Fruit fly (Drosophila melanogaster) Kc167 (cell line): ENCODE measurements around the gene CG33299.

Experiments
- Myc ChIP-seq: fragments of >200 bp; optimal IDR thresholded peaks from 2 replicates; lab custom pipeline; 2017; ENCODE audit warnings: missing external identifiers
- Sin3A ChIP-seq: fragments of >200 bp; optimal IDR thresholded peaks from 2 replicates; lab custom pipeline; 2018; ENCODE audit warnings: missing external identifiers
- h ChIP-seq: fragments of >200 bp; optimal IDR thresholded peaks from 3 replicates; lab custom pipeline; 2018; ENCODE audit warnings: missing external identifiers
- insv ChIP-seq: fragments of >200 bp; optimal IDR thresholded peaks from 3 replicates; lab custom pipeline; 2018; ENCODE audit warnings: missing external identifiers
- psq ChIP-seq: fragments of >200 bp; optimal IDR thresholded peaks from 2 replicates; lab custom pipeline; 2017; ENCODE audit warnings: missing external identifiers
- ttk ChIP-seq: sonication (Bioruptor generic); optimal IDR thresholded peaks from 2 replicates; lab custom pipeline; 2017; ENCODE audit warnings: missing external identifiers

The CG33299 gene

dm6 chr2L:9625185-9625584, 31.2 kb upstream of the CG33299 start, which contains the start of gene CG31882:
Gene CG31882 (minus strand): TSS chr2L:9625285.
- TF ChIP-seq insv (lab: Kevin White, UChicago) (no peak), psq (lab: Kevin White, UChicago) (no peak), Myc (lab: Kevin White, UChicago) (no peak), ttk (no peak), h (lab: Kevin White, UChicago) (no peak), Sin3A (lab: Kevin White, UChicago) (no peak)

- TF ChIP-seq insv (lab: Kevin White, UChicago) (no peak), psq (lab: Kevin White, UChicago) (no peak), ttk (no peak), h (lab: Kevin White, UChicago) (no peak), Myc (lab: Kevin White, UChicago) (no peak), Sin3A (lab: Kevin White, UChicago) (no peak)
Measured at dm6 chr2L:9633098-9633497, 23.3 kb upstream of the CG33299 start.

DNA sequence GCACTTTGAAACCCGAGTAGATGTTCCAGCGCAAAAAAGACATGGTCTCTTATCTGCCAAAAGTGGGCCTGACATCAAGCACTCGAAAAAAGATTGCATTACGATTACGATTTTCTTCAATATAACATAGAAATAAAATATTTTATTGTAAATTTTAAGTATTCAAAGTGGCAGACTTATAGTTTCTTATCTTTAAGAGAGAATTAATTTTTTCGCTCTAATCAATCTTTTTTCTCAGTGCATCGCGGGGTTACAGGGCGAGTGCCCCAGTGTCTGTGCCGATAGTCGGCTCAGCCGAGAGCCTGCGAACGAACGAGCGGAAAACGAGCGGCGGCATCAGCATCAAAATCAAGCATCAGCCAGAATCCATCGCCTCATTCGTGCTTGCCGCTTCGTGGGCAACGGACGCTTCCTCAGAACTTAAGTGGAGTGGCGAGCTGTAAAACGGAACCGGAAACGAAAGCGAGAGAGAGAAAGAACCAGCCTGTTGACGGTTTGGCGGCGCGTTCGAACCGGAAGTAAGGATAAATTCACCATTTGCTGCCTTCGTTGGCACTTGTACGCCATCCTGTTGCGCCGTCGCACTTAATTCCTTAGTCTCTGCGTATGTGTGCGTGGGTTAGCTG, 22.5 kb upstream of the CG33299 start, which contains the start of gene Apoltp:
Gene Apoltp (plus strand): TSS at position 369 of the 626 bp plus-strand sequence.
- TF ChIP-seq Sin3A (lab: Kevin White, UChicago) (no peak), ttk (no peak), Myc (lab: Kevin White, UChicago) (no peak), insv (lab: Kevin White, UChicago) (no peak), psq (lab: Kevin White, UChicago) (no peak), h (lab: Kevin White, UChicago) (no peak)

dm6 chr2L:9657269-9658191, 1.1 kb downstream of the CG33299 start:
- TF ChIP-seq Myc (lab: Kevin White, UChicago) (no peak), insv (lab: Kevin White, UChicago) (no peak), h (lab: Kevin White, UChicago) (no peak), psq (lab: Kevin White, UChicago) (no peak), Sin3A (lab: Kevin White, UChicago) (no peak), ttk (no peak)

DNA sequence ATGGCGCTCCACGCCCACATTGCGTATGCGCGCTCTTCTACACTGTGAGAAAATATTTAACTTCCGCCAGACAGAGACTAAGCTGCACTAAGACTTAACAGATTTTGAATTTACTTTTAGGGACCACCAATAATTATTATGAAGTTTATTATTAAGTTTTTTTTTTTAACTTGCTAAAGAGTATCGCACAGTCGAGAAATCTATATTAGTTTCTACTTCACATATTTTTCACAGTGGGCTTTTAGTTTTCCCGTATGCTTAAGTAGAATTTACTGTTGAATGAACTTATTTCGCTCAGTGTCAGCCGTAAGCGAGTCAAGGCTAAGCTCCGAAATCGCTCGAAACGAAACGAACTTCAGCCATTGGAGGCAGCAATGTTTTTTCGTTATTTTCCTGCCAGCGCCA, 4.1 kb downstream of the CG33299 start:
- no peak for TF ChIP-seq ttk
- no peak for TF ChIP-seq Myc (lab: Kevin White, UChicago)
- no peak for TF ChIP-seq insv (lab: Kevin White, UChicago)
- TF ChIP-seq psq (lab: Kevin White, UChicago): no peak
- TF ChIP-seq Sin3A (lab: Kevin White, UChicago): no peak
- no peak for TF ChIP-seq h (lab: Kevin White, UChicago)

dm6 chr2L:9662977-9663376, 6.6 kb downstream of the CG33299 start:
- no peak for TF ChIP-seq h (lab: Kevin White, UChicago)
- TF ChIP-seq ttk: no peak
- no peak for TF ChIP-seq Sin3A (lab: Kevin White, UChicago)
- TF ChIP-seq Myc (lab: Kevin White, UChicago): no peak
- TF ChIP-seq psq (lab: Kevin White, UChicago): no peak
- no peak for TF ChIP-seq insv (lab: Kevin White, UChicago)

dm6 chr2L:9669354-9669753, 13.0 kb downstream of the CG33299 start:
- TF ChIP-seq h (lab: Kevin White, UChicago) (no peak), insv (lab: Kevin White, UChicago) (no peak), Myc (lab: Kevin White, UChicago) (no peak), psq (lab: Kevin White, UChicago) (no peak), ttk (no peak), Sin3A (lab: Kevin White, UChicago) (no peak)

- TF ChIP-seq h (lab: Kevin White, UChicago) (no peak), psq (lab: Kevin White, UChicago) (no peak)
Measured at dm6 chr2L:9670909-9671422, 14.6 kb downstream of the CG33299 start.

DNA sequence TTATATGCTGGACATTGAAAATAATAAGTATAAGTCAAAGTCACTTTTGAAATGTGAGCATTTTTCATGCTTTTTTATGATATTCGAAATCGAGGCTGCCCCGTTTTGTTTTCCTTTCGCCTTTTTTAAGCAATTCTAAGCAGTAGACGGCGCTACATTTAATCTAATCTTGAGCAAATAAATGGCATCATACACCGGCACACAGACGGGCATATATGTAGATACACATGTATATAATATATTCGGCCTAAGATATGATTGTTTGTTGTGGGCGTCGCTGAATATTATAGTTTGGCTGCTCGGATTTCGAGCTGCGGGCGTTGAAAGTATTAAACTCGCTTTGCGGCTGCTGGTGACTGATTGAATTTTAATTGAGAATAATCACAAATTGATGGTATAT, 15.8 kb downstream of the CG33299 start:
- no peak for TF ChIP-seq Myc (lab: Kevin White, UChicago)
- TF ChIP-seq ttk: no peak
- no peak for TF ChIP-seq psq (lab: Kevin White, UChicago)
- TF ChIP-seq Sin3A (lab: Kevin White, UChicago): no peak
- no peak for TF ChIP-seq h (lab: Kevin White, UChicago)
- no peak for TF ChIP-seq insv (lab: Kevin White, UChicago)

DNA sequence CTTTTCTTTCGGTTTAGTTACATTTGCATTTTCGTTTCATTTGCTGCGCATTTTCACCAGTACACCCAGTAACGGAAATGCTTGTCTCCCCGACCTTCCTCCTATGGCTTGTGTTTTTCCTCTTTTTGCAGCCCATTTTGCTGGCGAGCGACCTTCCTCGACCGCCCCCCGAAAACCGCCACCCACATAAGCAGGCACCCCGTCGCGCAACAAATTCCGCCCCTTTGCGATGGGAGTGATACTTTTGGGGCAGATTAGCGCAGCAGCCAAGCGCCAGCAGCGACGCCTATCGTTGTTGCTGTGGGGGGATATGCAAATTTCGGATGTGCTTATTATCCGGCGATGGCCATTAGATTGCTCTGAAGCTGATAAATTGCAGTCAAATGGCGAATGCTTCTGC, 16.8 kb downstream of the CG33299 start:
- TF ChIP-seq ttk (no peak), Myc (lab: Kevin White, UChicago) (no peak), h (lab: Kevin White, UChicago) (no peak), Sin3A (lab: Kevin White, UChicago) (no peak), insv (lab: Kevin White, UChicago) (no peak), psq (lab: Kevin White, UChicago) (no peak)

DNA sequence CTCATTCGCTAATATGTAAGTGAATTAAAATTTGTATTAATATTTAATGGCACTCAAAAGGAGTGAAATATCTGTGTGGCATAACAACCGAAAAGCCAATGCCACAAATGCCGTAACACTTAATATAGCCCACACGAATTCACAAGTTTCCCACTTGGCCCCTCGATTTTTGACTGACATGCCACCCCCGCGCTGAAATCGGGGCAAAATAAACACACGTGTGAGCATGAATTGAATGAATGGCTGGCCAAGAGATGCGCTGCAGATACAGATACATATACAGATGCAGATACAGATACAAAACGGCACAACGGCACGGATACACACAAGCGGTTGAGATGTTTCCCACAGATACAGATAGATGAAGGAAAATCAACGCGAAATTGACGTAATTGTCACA, 20.7 kb downstream of the CG33299 start:
- no peak for TF ChIP-seq Sin3A (lab: Kevin White, UChicago)
- no peak for TF ChIP-seq ttk
- no peak for TF ChIP-seq insv (lab: Kevin White, UChicago)
- TF ChIP-seq psq (lab: Kevin White, UChicago): no peak
- TF ChIP-seq Myc (lab: Kevin White, UChicago): no peak
- no peak for TF ChIP-seq h (lab: Kevin White, UChicago)
